Fruit fly (Drosophila melanogaster) whole organism, embryonic: ENCODE data around the gene MsR2.

Experiments used
- Ada2b ChIP-seq: fragments of 200-800 bp; sonication (Bioruptor generic); IDR thresholded peaks from 2 replicates; pipeline ENCODE4 v1.3.6; 2022; ENCODE audit warnings: missing biosample characterization, missing genetic modification characterization
- Bdp1 ChIP-seq: fragments of 200-800 bp; sonication (Bioruptor generic); optimal IDR thresholded peaks from 3 replicates; lab custom pipeline; 2016; ENCODE audit warnings: missing biosample characterization, missing genetic modification characterization
- CG10274 ChIP-seq: fragments of 200-800 bp; sonication (Bioruptor generic); optimal IDR thresholded peaks from 3 replicates; lab custom pipeline; 2017; ENCODE audit warnings: missing biosample characterization, mild to moderate bottlenecking, missing genetic modification characterization
- CG11456 ChIP-seq: fragments of 200-800 bp; sonication (Bioruptor generic); IDR thresholded peaks from 3 replicates; pipeline ENCODE4 v1.3.6; 2022; ENCODE audit warnings: missing biosample characterization, missing genetic modification characterization
- CG11560 ChIP-seq: fragments of 200-800 bp; sonication (Bioruptor generic); IDR thresholded peaks from 3 replicates; pipeline ENCODE4 v1.3.6; 2022; ENCODE audit warnings: missing biosample characterization, missing genetic modification characterization
- CG12744 ChIP-seq: fragments of 200-800 bp; sonication (Bioruptor generic); optimal IDR thresholded peaks from 2 replicates; lab custom pipeline; 2016; ENCODE audit warnings: missing biosample characterization, missing genetic modification characterization
- CG12769 ChIP-seq: fragments of 200-800 bp; sonication (Bioruptor generic); optimal IDR thresholded peaks from 2 replicates; lab custom pipeline; 2019; ENCODE audit warnings: missing biosample characterization, mild to moderate bottlenecking, missing genetic modification characterization, moderate library complexity
- CG13287 ChIP-seq: fragments of 200-800 bp; sonication (Bioruptor generic); IDR thresholded peaks from 2 replicates; pipeline ENCODE4 v1.3.6; 2022; ENCODE audit warnings: missing biosample characterization, missing genetic modification characterization; ENCODE audit not compliant: partially characterized antibody
- CG13296 ChIP-seq: fragments of 200-800 bp; sonication (Bioruptor generic); optimal IDR thresholded peaks from 3 replicates; lab custom pipeline; 2018; ENCODE audit warnings: missing biosample characterization, mild to moderate bottlenecking, missing genetic modification characterization
- CG17186 ChIP-seq: fragments of 200-800 bp; sonication (Bioruptor generic); optimal IDR thresholded peaks from 3 replicates; lab custom pipeline; 2017; ENCODE audit warnings: missing biosample characterization, missing genetic modification reagents, missing genetic modification characterization
- CG17385 ChIP-seq: fragments of 200-800 bp; sonication (Bioruptor generic); optimal IDR thresholded peaks from 3 replicates; lab custom pipeline; 2018; ENCODE audit warnings: missing biosample characterization, mild to moderate bottlenecking, missing genetic modification characterization
- CG1832 ChIP-seq: fragments of 200-800 bp; sonication (Bioruptor generic); optimal IDR thresholded peaks from 2 replicates; lab custom pipeline; 2017; ENCODE audit warnings: missing biosample characterization, mild to moderate bottlenecking, missing genetic modification characterization, inconsistent platforms
- CG2202 ChIP-seq: fragments of 200-800 bp; sonication (Bioruptor generic); optimal IDR thresholded peaks from 2 replicates; lab custom pipeline; 2018; ENCODE audit warnings: missing biosample characterization, mild to moderate bottlenecking, missing genetic modification characterization
- CG2875 ChIP-seq: fragments of 200-800 bp; sonication (Bioruptor generic); optimal IDR thresholded peaks from 2 replicates; lab custom pipeline; 2017; ENCODE audit warnings: missing biosample characterization, mild to moderate bottlenecking, missing genetic modification characterization, missing genetic modification reagents
- CG3065 ChIP-seq: fragments of 200-800 bp; sonication (Bioruptor generic); optimal IDR thresholded peaks from 2 replicates; lab custom pipeline; 2016; ENCODE audit warnings: missing biosample characterization, missing genetic modification characterization
- CG31441 ChIP-seq: fragments of 200-800 bp; sonication (Bioruptor generic); IDR thresholded peaks from 2 replicates; pipeline ENCODE4 v1.3.6; 2022; ENCODE audit warnings: missing biosample characterization, missing genetic modification characterization
- CG3726 ChIP-seq: fragments of 200-800 bp; sonication (Bioruptor generic); IDR thresholded peaks from 3 replicates; pipeline ENCODE4, ENCODE4 v1.3.6; 2022; ENCODE audit warnings: missing biosample characterization, missing genetic modification characterization
- CG5180 ChIP-seq: fragments of 200-800 bp; sonication (Bioruptor generic); optimal IDR thresholded peaks from 3 replicates; lab custom pipeline; 2017; ENCODE audit warnings: missing biosample characterization, missing genetic modification characterization, mild to moderate bottlenecking, moderate library complexity, missing genetic modification reagents
- CG6813 ChIP-seq: fragments of 200-800 bp; sonication (Bioruptor generic); optimal IDR thresholded peaks from 2 replicates; lab custom pipeline; 2017; ENCODE audit warnings: missing biosample characterization, missing genetic modification characterization, mild to moderate bottlenecking, moderate library complexity, missing genetic modification reagents
- CG7963 ChIP-seq: fragments of 200-800 bp; sonication (Bioruptor generic); IDR thresholded peaks from 3 replicates; pipeline ENCODE4 v1.3.6; 2022; ENCODE audit warnings: missing biosample characterization, missing genetic modification characterization; ENCODE audit not compliant: partially characterized antibody
- CG7987 ChIP-seq: fragments of 200-800 bp; sonication (Bioruptor generic); optimal IDR thresholded peaks from 2 replicates; lab custom pipeline; 2018; ENCODE audit warnings: missing biosample characterization, mild to moderate bottlenecking, missing genetic modification characterization, moderate library complexity
- CG9215 ChIP-seq: fragments of 200-800 bp; sonication (Bioruptor generic); IDR thresholded peaks from 2 replicates; pipeline ENCODE4 v1.3.6; 2022; ENCODE audit warnings: missing biosample characterization, missing genetic modification characterization
- CG9727 ChIP-seq: fragments of 200-800 bp; sonication (Bioruptor generic); optimal IDR thresholded peaks from 3 replicates; lab custom pipeline; 2017; ENCODE audit warnings: missing biosample characterization, mild to moderate bottlenecking, missing genetic modification characterization
- CG9932 ChIP-seq: fragments of 200-800 bp; sonication (Bioruptor generic); IDR thresholded peaks from 2 replicates; pipeline ENCODE4 v1.3.6; 2022; ENCODE audit warnings: missing biosample characterization, missing genetic modification characterization
- Dip2 ChIP-seq: fragments of 200-800 bp; sonication (Bioruptor generic); IDR thresholded peaks from 2 replicates; pipeline ENCODE4 v1.3.6; 2022; ENCODE audit warnings: missing biosample characterization, missing genetic modification characterization
- Eip74EF ChIP-seq, 2 experiments: fragments of 200-800 bp in 1 of 2; fragments of >200 bp in 1 of 2; sonication (Bioruptor generic) in 1 of 2; optimal IDR thresholded peaks; 2 replicates each; lab custom pipeline; 2017 to 2019; ENCODE audit warnings: missing biosample characterization in 2 of 2, missing genetic modification characterization in 2 of 2, mild to moderate bottlenecking in 1 of 2, moderate library complexity in 1 of 2
- Ets97D ChIP-seq: fragments of 200-800 bp; sonication (Bioruptor generic); optimal IDR thresholded peaks from 3 replicates; lab custom pipeline; 2016; ENCODE audit warnings: missing biosample characterization, missing genetic modification characterization
- H15 ChIP-seq: fragments of 200-800 bp; sonication (Bioruptor generic); IDR thresholded peaks from 3 replicates; pipeline ENCODE4 v1.3.6; 2022; ENCODE audit warnings: missing biosample characterization, missing genetic modification characterization
- HLH3B ChIP-seq: fragments of 200-800 bp; sonication (Bioruptor generic); IDR thresholded peaks from 2 replicates; pipeline ENCODE4 v1.3.6; 2022; ENCODE audit warnings: missing biosample characterization, missing genetic modification characterization
- Hmx ChIP-seq: fragments of 200-800 bp; sonication (Bioruptor generic); optimal IDR thresholded peaks from 2 replicates; lab custom pipeline; 2016; ENCODE audit warnings: missing biosample characterization, missing genetic modification characterization
- Hr51 ChIP-seq, 2 experiments: fragments of 200-800 bp; sonication (Bioruptor generic); optimal IDR thresholded peaks; 2 replicates in 1 of 2; 3 replicates in 1 of 2; lab custom pipeline; 2016 to 2018; ENCODE audit warnings: missing biosample characterization in 2 of 2, missing genetic modification characterization in 2 of 2, mild to moderate bottlenecking in 1 of 2, moderate library complexity in 1 of 2
- Lim3 ChIP-seq: fragments of 200-800 bp; sonication (Bioruptor generic); IDR thresholded peaks from 2 replicates; pipeline ENCODE4 v1.3.6; 2022; ENCODE audit warnings: missing biosample characterization, missing genetic modification characterization
- Mes4 ChIP-seq: fragments of 200-800 bp; sonication (Bioruptor generic); optimal IDR thresholded peaks from 2 replicates; lab custom pipeline; 2016; ENCODE audit warnings: missing biosample characterization, missing genetic modification characterization
- NC2α ChIP-seq: fragments of 200-800 bp; sonication (Bioruptor generic); optimal IDR thresholded peaks from 2 replicates; lab custom pipeline; 2016; ENCODE audit warnings: missing biosample characterization, missing genetic modification characterization
- Oaz ChIP-seq: fragments of 200-800 bp; sonication (Bioruptor generic); IDR thresholded peaks from 2 replicates; pipeline ENCODE4 v1.3.6; 2022; ENCODE audit warnings: missing biosample characterization, missing genetic modification characterization
- Ravus ChIP-seq: fragments of 200-800 bp; sonication (Bioruptor generic); IDR thresholded peaks from 2 replicates; pipeline ENCODE4 v1.3.6; 2022; ENCODE audit warnings: missing biosample characterization, missing genetic modification characterization
- Tbp ChIP-seq: fragments of >200 bp; optimal IDR thresholded peaks from 2 replicates; lab custom pipeline; 2018; ENCODE audit warnings: missing biosample characterization, missing genetic modification characterization
- bsh ChIP-seq, 2 experiments: fragments of 200-800 bp; sonication (Bioruptor generic); optimal IDR thresholded peaks; 2 replicates each; lab custom pipeline; 2017 to 2018; ENCODE audit warnings: mild to moderate bottlenecking in 2 of 2, missing biosample characterization in 2 of 2, missing genetic modification characterization in 2 of 2, moderate library complexity in 1 of 2
- cad ChIP-seq: fragments of >200 bp; optimal IDR thresholded peaks from 2 replicates; lab custom pipeline; 2017; ENCODE audit warnings: missing biosample characterization, missing genetic modification characterization
- chm ChIP-seq: fragments of 200-800 bp; sonication (Bioruptor generic); IDR thresholded peaks from 2 replicates; pipeline ENCODE4 v1.3.6; 2022; ENCODE audit warnings: missing biosample characterization, missing genetic modification characterization
- chn ChIP-seq: fragments of 200-800 bp; sonication (Bioruptor generic); optimal IDR thresholded peaks from 2 replicates; lab custom pipeline; 2016; ENCODE audit warnings: missing biosample characterization, missing genetic modification characterization
- en ChIP-seq: fragments of 200-800 bp; sonication (Bioruptor generic); optimal IDR thresholded peaks from 2 replicates; lab custom pipeline; 2016; ENCODE audit warnings: missing biosample characterization, missing genetic modification characterization
- eyg ChIP-seq: fragments of 200-800 bp; sonication (Bioruptor generic); optimal IDR thresholded peaks from 3 replicates; lab custom pipeline; 2016; ENCODE audit warnings: missing biosample characterization, missing genetic modification characterization
- fru ChIP-seq: fragments of >200 bp; optimal IDR thresholded peaks from 2 replicates; lab custom pipeline; 2017
- her ChIP-seq: fragments of 200-800 bp; sonication (Bioruptor generic); optimal IDR thresholded peaks from 2 replicates; lab custom pipeline; 2016; ENCODE audit warnings: missing biosample characterization, missing genetic modification characterization
- lov ChIP-seq, 2 experiments: fragments of 200-800 bp in 1 of 2; fragments of >200 bp in 1 of 2; sonication (Bioruptor generic) in 1 of 2; IDR thresholded peaks in 1 of 2; optimal IDR thresholded peaks in 1 of 2; 2 replicates in 1 of 2; 3 replicates in 1 of 2; pipeline versions ENCODE4 v1.3.6 to Lab custom; 2017 to 2022; ENCODE audit warnings: missing biosample characterization in 1 of 2, missing genetic modification characterization in 1 of 2
- schlank ChIP-seq: fragments of 200-800 bp; sonication (Bioruptor generic); optimal IDR thresholded peaks from 2 replicates; lab custom pipeline; 2018; ENCODE audit warnings: missing biosample characterization, mild to moderate bottlenecking, missing genetic modification characterization
- stwl ChIP-seq: fragments of 200-800 bp; sonication (Bioruptor generic); optimal IDR thresholded peaks from 3 replicates; lab custom pipeline; 2018; ENCODE audit warnings: missing biosample characterization, mild to moderate bottlenecking, missing genetic modification characterization, moderate library complexity
- tap ChIP-seq: fragments of 200-800 bp; optimal IDR thresholded peaks from 3 replicates; lab custom pipeline; 2019; ENCODE audit warnings: missing biosample characterization, mild to moderate bottlenecking, missing genetic modification characterization, moderate library complexity
- zfh1 ChIP-seq: fragments of 200-800 bp; sonication (Bioruptor generic); IDR thresholded peaks from 3 replicates; pipeline ENCODE4 v1.3.6; 2022; ENCODE audit warnings: missing biosample characterization, missing genetic modification characterization

MsR2 gene

dm6 chr3L:2257412-2257862 lies 25.2 kb upstream of the MsR2 start, which contains the start of the genes CG1275 and Elp5 (continued):
- peak; percentile 97 to 98 for TF ChIP-seq Hr51 (GFP tag; optimal IDR thresholded peaks at IDR 0.05; lab: Kevin White, UChicago)
- peak; percentile 81 for TF ChIP-seq Dip2 (GFP tag; lab: Robert Waterston, UW)
- TF ChIP-seq CG7987 (GFP tag; lab: Kevin White, UChicago), result peak; percentile 89
- TF ChIP-seq CG2875 (GFP tag; lab: Kevin White, UChicago), result peak; percentile 97
- peak; percentile 93 for TF ChIP-seq Bdp1
- peak; percentile 79 for TF ChIP-seq CG10274 (GFP tag; lab: Kevin White, UChicago)
- no peak for TF ChIP-seq Tbp (GFP tag; lab: Kevin White, UChicago)
- TF ChIP-seq CG12769 (tag; lab: Kevin White, UChicago), result peak; percentile 98
- TF ChIP-seq schlank (tag; lab: Kevin White, UChicago), result peak; percentile 98
- peak; percentile 96 for TF ChIP-seq CG2202 (tag; lab: Kevin White, UChicago)
- TF ChIP-seq Ada2b, result peak; percentile 99
- peak; percentile 98 for TF ChIP-seq chn (GFP tag; lab: Kevin White, UChicago)
- TF ChIP-seq CG7963 (GFP tag; lab: Robert Waterston, UW), result no peak
- TF ChIP-seq CG13287 (GFP tag; lab: Robert Waterston, UW), result peak; percentile 37; the same call in 1 of the 2 replicates
- peak; percentile 100 for TF ChIP-seq zfh1 (GFP tag; lab: Robert Waterston, UW)
- no peak for TF ChIP-seq cad (GFP tag; lab: Kevin White, UChicago)
- peak; percentile 93 for TF ChIP-seq en (GFP tag; lab: Kevin White, UChicago)
- TF ChIP-seq eyg, result peak; percentile 94
- peak; percentile 100 for TF ChIP-seq CG11456 (GFP tag; lab: Robert Waterston, UW)
- TF ChIP-seq lov (optimal IDR thresholded peaks at IDR 0.05; lab: Kevin White, UChicago), result no peak
- peak; percentile 99 for TF ChIP-seq lov (GFP tag; IDR thresholded peaks at IDR 0.05; lab: Robert Waterston, UW)
- TF ChIP-seq CG13296 (GFP tag; lab: Kevin White, UChicago), result peak; percentile 98
- peak; percentile 98 for TF ChIP-seq Oaz (GFP tag; lab: Robert Waterston, UW)
- peak; percentile 97 for TF ChIP-seq CG9727
- TF ChIP-seq CG17385 (GFP tag; lab: Kevin White, UChicago), result peak; percentile 96
- peak; percentile 98 for TF ChIP-seq Lim3 (GFP tag; lab: Robert Waterston, UW)
- TF ChIP-seq CG3065, result peak; percentile 95
- peak; percentile 99 for TF ChIP-seq tap
- TF ChIP-seq bsh (GFP tag; optimal IDR thresholded peaks at IDR 0.05; lab: Kevin White, UChicago), result peak; percentile 94 to 99
- TF ChIP-seq CG12744, result peak; percentile 97
- TF ChIP-seq H15, result peak; percentile 99
- TF ChIP-seq CG9215 (GFP tag; lab: Robert Waterston, UW), result peak; percentile 98
- peak; percentile 95 for TF ChIP-seq CG11560 (tag; lab: Robert Waterston, UW)
- TF ChIP-seq CG5180 (GFP tag; lab: Kevin White, UChicago), result peak; percentile 83
- TF ChIP-seq NC2α, result peak; percentile 94
- TF ChIP-seq Eip74EF (GFP tag; optimal IDR thresholded peaks at IDR 0.05; lab: Kevin White, UChicago), result peak in 1 of 2 experiments; percentile 95
- peak; percentile 95 for TF ChIP-seq Hmx
- TF ChIP-seq fru, result no peak
- peak; percentile 84 for TF ChIP-seq CG6813
- peak; percentile 99 for TF ChIP-seq CG9932
- TF ChIP-seq HLH3B (GFP tag; lab: Robert Waterston, UW), result peak; percentile 100
- TF ChIP-seq Ravus (GFP tag; lab: Robert Waterston, UW), result peak; percentile 98
- TF ChIP-seq Mes4 (GFP tag; lab: Kevin White, UChicago), result peak; percentile 94
- peak; percentile 82 for TF ChIP-seq CG17186 (GFP tag; lab: Kevin White, UChicago)
- TF ChIP-seq Ets97D (GFP tag; lab: Kevin White, UChicago), result peak; percentile 95
- TF ChIP-seq CG31441, result peak; percentile 99
- peak; percentile 99 for TF ChIP-seq CG3726 (GFP tag; lab: Robert Waterston, UW)
- peak; percentile 99 for TF ChIP-seq chm (GFP tag; lab: Robert Waterston, UW)
- TF ChIP-seq CG1832 (GFP tag; lab: Kevin White, UChicago), result no peak
- peak; percentile 75 for TF ChIP-seq stwl (tag; lab: Kevin White, UChicago)
- TF ChIP-seq her (GFP tag; lab: Kevin White, UChicago), result peak; percentile 95
